Worm (Caenorhabditis elegans) whole organism, L1 larva: ENCODE data around the gene K02E11.4.

ENCODE experiments used
- Y116A8C.19 ChIP-seq: sonication (generic microtip); optimal IDR thresholded peaks from 2 replicates; lab custom pipeline; 2016; ENCODE audit warnings: missing compliant biosample characterization, missing genetic modification characterization, borderline replicate concordance
- alr-1 ChIP-seq: fragments of 200-800 bp; sonication (Bioruptor generic); optimal IDR thresholded peaks from 2 replicates; lab custom pipeline; 2018; ENCODE audit warnings: borderline replicate concordance, mild to moderate bottlenecking, missing genetic modification characterization, missing compliant biosample characterization
- aly-2 ChIP-seq: fragments of 150-350 bp; optimal IDR thresholded peaks from 2 replicates; lab custom pipeline; 2014; ENCODE audit warnings: missing biosample characterization, missing genetic modification characterization
- blmp-1 ChIP-seq: fragments of 150-350 bp; optimal IDR thresholded peaks from 2 replicates; lab custom pipeline; 2014; ENCODE audit warnings: missing biosample characterization, missing genetic modification characterization
- ceh-63 ChIP-seq: fragments of 200-800 bp; sonication (Bioruptor generic); optimal IDR thresholded peaks from 2 replicates; lab custom pipeline; 2018; ENCODE audit warnings: mild to moderate bottlenecking, missing genetic modification characterization, missing compliant biosample characterization
- ceh-8 ChIP-seq: fragments of 200-800 bp; sonication (Bioruptor generic); optimal IDR thresholded peaks from 2 replicates; lab custom pipeline; 2018; ENCODE audit warnings: mild to moderate bottlenecking, missing genetic modification characterization, moderate library complexity, missing compliant biosample characterization
- efl-1 ChIP-seq, 4 experiments: fragments of 150-350 bp; optimal IDR thresholded peaks in 3 of 4; peaks in 1 of 4; 1 replicate in 1 of 4; 2 replicates in 3 of 4; lab custom pipeline; 2014; ENCODE audit warnings: missing biosample characterization in 2 of 4, missing genetic modification characterization in 2 of 4, missing genetic modification reagents in 2 of 4
- egl-13 ChIP-seq: sonication (generic microtip); optimal IDR thresholded peaks from 2 replicates; lab custom pipeline; 2016; ENCODE audit warnings: missing genotype, missing genetic modification reagents, missing genetic modification characterization, missing compliant biosample characterization
- egl-27 ChIP-seq, 2 experiments: fragments of 150-350 bp in 1 of 2; sonication (generic microtip); optimal IDR thresholded peaks; 3 replicates each; lab custom pipeline; 2017 to 2018; ENCODE audit warnings: missing biosample characterization in 2 of 2, missing genetic modification characterization in 2 of 2, missing genetic modification reagents in 2 of 2
- elt-3 ChIP-seq, 6 experiments: fragments of 150-350 bp in 1 of 6; sonication (generic microtip); optimal IDR thresholded peaks; 2 replicates each; lab custom pipeline; 2017 to 2018; ENCODE audit warnings: missing biosample characterization in 6 of 6, missing genetic modification characterization in 6 of 6, inconsistent platforms in 1 of 6
- fkh-4 ChIP-seq: sonication (generic microtip); optimal IDR thresholded peaks from 2 replicates; lab custom pipeline; 2016; ENCODE audit warnings: missing compliant biosample characterization, missing genetic modification characterization, borderline replicate concordance
- fkh-8 ChIP-seq: sonication (generic microtip); optimal IDR thresholded peaks from 2 replicates; lab custom pipeline; 2016; ENCODE audit warnings: mild to moderate bottlenecking, missing genetic modification characterization, missing compliant biosample characterization
- grh-1 ChIP-seq: fragments of 200-800 bp; sonication (Bioruptor generic); IDR thresholded peaks from 2 replicates; pipeline ENCODE4 v1.3.6; 2022; ENCODE audit warnings: missing genetic modification reagents, missing genetic modification characterization, missing compliant biosample characterization
- hlh-17 ChIP-seq: fragments of 200-800 bp; sonication (Bioruptor generic); optimal IDR thresholded peaks from 2 replicates; lab custom pipeline; 2018; ENCODE audit warnings: missing genetic modification characterization, mild to moderate bottlenecking, missing compliant biosample characterization, moderate library complexity, borderline replicate concordance
- irx-1 ChIP-seq: sonication (generic microtip); optimal IDR thresholded peaks from 2 replicates; lab custom pipeline; 2016; ENCODE audit warnings: missing genetic modification characterization, missing compliant biosample characterization
- lin-13 ChIP-seq: fragments of 150-350 bp; optimal IDR thresholded peaks from 2 replicates; lab custom pipeline; 2014; ENCODE audit warnings: missing biosample characterization, missing genetic modification reagents, missing genetic modification characterization
- lin-15B ChIP-seq: fragments of 150-350 bp; sonication (generic microtip); optimal IDR thresholded peaks from 3 replicates; lab custom pipeline; 2014; ENCODE audit warnings: missing biosample characterization, missing genetic modification characterization
- lin-39 ChIP-seq: fragments of 150-350 bp; optimal IDR thresholded peaks from 2 replicates; lab custom pipeline; 2014; ENCODE audit warnings: missing biosample characterization, missing genetic modification reagents, missing genetic modification characterization
- mdl-1 ChIP-seq, 2 experiments: fragments of 150-350 bp; optimal IDR thresholded peaks; 2 replicates each; lab custom pipeline; 2014 to 2017; ENCODE audit warnings: missing biosample characterization in 2 of 2, missing genetic modification characterization in 2 of 2, inconsistent platforms in 1 of 2
- nhr-12 ChIP-seq: sonication (generic microtip); optimal IDR thresholded peaks from 2 replicates; lab custom pipeline; 2017; ENCODE audit warnings: missing biosample characterization, missing genetic modification characterization
- nhr-19 ChIP-seq: fragments of 200-800 bp; sonication (Bioruptor generic); conservative IDR thresholded peaks from 2 replicates; pipeline ENCODE4 v1.3.6; 2022; ENCODE audit warnings: missing genetic modification characterization, missing compliant biosample characterization
- nhr-237 ChIP-seq: fragments of 150-350 bp; optimal IDR thresholded peaks from 2 replicates; lab custom pipeline; 2014; ENCODE audit warnings: missing biosample characterization, missing genetic modification characterization
- nhr-47 ChIP-seq: sonication (generic microtip); optimal IDR thresholded peaks from 2 replicates; lab custom pipeline; 2016; ENCODE audit warnings: mild to moderate bottlenecking, missing genetic modification characterization, moderate library complexity, missing compliant biosample characterization
- nhr-71 ChIP-seq: sonication (generic microtip); optimal IDR thresholded peaks from 2 replicates; lab custom pipeline; 2016; ENCODE audit warnings: mild to moderate bottlenecking, missing genetic modification characterization, moderate library complexity, missing compliant biosample characterization
- nhr-85 ChIP-seq: sonication (generic microtip); peaks from one replicate; lab custom pipeline; 2016; ENCODE audit warnings: missing genetic modification characterization, inconsistent platforms, missing compliant biosample characterization
- rnt-1 ChIP-seq: sonication (generic microtip); optimal IDR thresholded peaks from 2 replicates; lab custom pipeline; 2016; ENCODE audit warnings: mild to moderate bottlenecking, missing genetic modification characterization, moderate library complexity, missing compliant biosample characterization
- sox-4 ChIP-seq: sonication (generic microtip); optimal IDR thresholded peaks from 2 replicates; lab custom pipeline; 2016; ENCODE audit warnings: missing genetic modification characterization, missing compliant biosample characterization
- swsn-7 ChIP-seq: sonication (generic microtip); optimal IDR thresholded peaks from 2 replicates; lab custom pipeline; 2016; ENCODE audit warnings: missing genetic modification characterization, missing compliant biosample characterization
- tlp-1 ChIP-seq: fragments of 150-350 bp; optimal IDR thresholded peaks from 2 replicates; lab custom pipeline; 2014; ENCODE audit warnings: missing biosample characterization, missing genetic modification characterization
- unc-98 ChIP-seq: fragments of 200-800 bp; sonication (Bioruptor generic); IDR thresholded peaks from 2 replicates; pipeline ENCODE4 v1.3.6; 2022; ENCODE audit warnings: missing genetic modification characterization, missing compliant biosample characterization
- xbp-1 ChIP-seq: sonication (generic microtip); optimal IDR thresholded peaks from 2 replicates; lab custom pipeline; 2016; ENCODE audit warnings: missing genetic modification characterization, missing compliant biosample characterization
- zag-1 ChIP-seq: fragments of 150-350 bp; optimal IDR thresholded peaks from 2 replicates; lab custom pipeline; 2014; ENCODE audit warnings: missing biosample characterization, missing genetic modification characterization
- ztf-11 ChIP-seq, 2 experiments: sonication (generic microtip); optimal IDR thresholded peaks; 2 replicates each; lab custom pipeline; 2016 to 2017; ENCODE audit warnings: missing genetic modification characterization in 2 of 2, missing biosample characterization in 1 of 2, missing compliant biosample characterization in 1 of 2

K02E11.4 gene

ce11 chrV:14246761-14247160, 1.2 kb downstream of the K02E11.4 start, which contains the start of gene K02E11.3:
TSS of gene K02E11.3 (minus strand) at chrV:14246861.
- no peak for TF ChIP-seq efl-1 (optimal IDR thresholded peaks at IDR 0.05; lab: Kevin White, UChicago)
- peak in 1 of 2 experiments; percentile 31 for TF ChIP-seq efl-1 (GFP tag; optimal IDR thresholded peaks at IDR 0.05 in 1 of 2; lab: Kevin White, UChicago)
- TF ChIP-seq ztf-11 (tag; optimal IDR thresholded peaks at IDR 0.05; lab: Kevin White, UChicago) = no peak

- no peak for TF ChIP-seq mdl-1 (tag; optimal IDR thresholded peaks at IDR 0.05; lab: Kevin White, UChicago)
- no peak for TF ChIP-seq ceh-63 (GFP tag; lab: Kevin White, UChicago)
- TF ChIP-seq sox-4 (tag; lab: Kevin White, UChicago) = no peak
- no peak for TF ChIP-seq egl-13
- no peak for TF ChIP-seq egl-27 (tag; optimal IDR thresholded peaks at IDR 0.05; lab: Kevin White, UChicago)
- TF ChIP-seq nhr-19 (GFP tag; lab: Robert Waterston, UW) = no peak
- no peak for TF ChIP-seq lin-15B (tag; lab: Kevin White, UChicago)
- TF ChIP-seq alr-1 = no peak
- no peak for TF ChIP-seq hlh-17 (GFP tag; lab: Kevin White, UChicago)
- no peak for TF ChIP-seq unc-98 (GFP tag; lab: Robert Waterston, UW)
- no peak for TF ChIP-seq lin-39 (tag; lab: Kevin White, UChicago)
- no peak for TF ChIP-seq lin-13 (GFP tag; lab: Kevin White, UChicago)
- no peak for TF ChIP-seq nhr-12
These were observed 4.0 kb downstream of the K02E11.4 start, which contains the start of gene sre-7 for ce11 chrV:14243904-14244303. TSS of gene sre-7 (plus strand) at chrV:14244204.

ce11 chrV:14240694-14241201, 7.2 kb downstream of the K02E11.4 start, which contains the start of gene K02E11.10:
TSS of gene K02E11.10 (minus strand) at chrV:14241151.
- TF ChIP-seq ceh-8 (GFP tag; lab: Kevin White, UChicago) = peak; percentile 25
- TF ChIP-seq fkh-4 (tag; lab: Kevin White, UChicago) = no peak
- no peak for TF ChIP-seq grh-1 (GFP tag; lab: Robert Waterston, UW)

DNA sequence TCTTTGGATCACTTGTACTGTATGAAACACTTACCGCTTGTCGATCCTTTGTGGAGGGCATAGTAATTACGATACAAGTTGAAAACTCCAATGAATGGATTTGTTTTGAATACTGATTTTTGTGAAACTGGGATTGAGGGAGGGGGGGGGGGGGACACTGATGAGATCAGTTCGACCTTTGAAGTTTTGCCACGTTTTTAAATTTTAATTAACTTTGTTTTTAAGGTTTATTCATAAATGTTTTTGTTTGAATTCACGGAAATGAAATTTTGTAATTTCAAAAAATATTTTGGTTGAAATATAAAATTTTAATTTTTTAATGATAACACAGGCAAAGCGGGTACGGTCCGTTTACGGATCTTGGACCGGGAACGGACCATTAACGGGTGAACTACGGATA, 12.0 kb downstream of the K02E11.4 start, which contains the start of gene ent-3:
ent-3 (minus strand) TSS at position 101 of the 400 bp plus-strand sequence.
- TF ChIP-seq blmp-1 (tag; lab: Kevin White, UChicago) (no peak), irx-1 (no peak), ceh-63 (GFP tag; lab: Kevin White, UChicago) (no peak), fkh-8 (tag; lab: Kevin White, UChicago) (no peak), swsn-7 (no peak), lin-39 (tag; lab: Kevin White, UChicago) (no peak), rnt-1 (no peak), aly-2 (tag; lab: Kevin White, UChicago) (no peak), Y116A8C.19 (tag; lab: Kevin White, UChicago) (no peak), xbp-1 (tag; lab: Kevin White, UChicago) (no peak), elt-3 (tag; optimal IDR thresholded peaks at IDR 0.05; lab: Kevin White, UChicago) (no peak), nhr-237 (no peak), nhr-71 (tag; lab: Kevin White, UChicago) (no peak), lin-13 (GFP tag; lab: Kevin White, UChicago) (no peak), tlp-1 (tag; lab: Kevin White, UChicago) (no peak), nhr-47 (tag; lab: Kevin White, UChicago) (no peak)

DNA sequence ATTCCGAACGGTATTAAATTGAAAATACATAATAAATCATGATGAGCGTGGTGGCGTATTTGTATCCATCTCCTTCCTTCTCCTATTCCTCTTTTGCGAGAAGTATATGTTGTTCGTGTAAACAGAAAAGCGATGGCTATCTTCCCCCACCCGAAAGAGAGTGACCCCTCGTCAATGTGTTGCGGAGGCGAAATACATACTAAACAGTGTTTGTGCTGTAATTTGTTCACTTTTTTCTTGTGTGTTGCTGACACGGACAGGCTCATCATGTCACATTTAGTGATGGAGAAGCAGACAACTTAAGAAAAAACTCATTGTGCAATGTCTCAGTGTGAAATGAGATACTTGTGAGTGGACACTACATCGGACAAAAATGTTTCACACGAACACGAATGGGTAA, 16.3 kb downstream of the K02E11.4 start:
- TF ChIP-seq blmp-1 (tag; lab: Kevin White, UChicago) (peak; percentile 33), nhr-237 (no peak), zag-1 (tag; lab: Kevin White, UChicago) (no peak), fkh-8 (tag; lab: Kevin White, UChicago) (no peak), nhr-85 (peak; percentile 37), fkh-4 (tag; lab: Kevin White, UChicago) (no peak)
